Fruit fly (Drosophila melanogaster) whole organism, embryonic: ENCODE measurements around the gene synr.

Experiments
- Bgb ChIP-seq: fragments of 200-800 bp; sonication (Bioruptor generic); IDR thresholded peaks from 2 replicates; pipeline ENCODE4 v1.3.6; 2022; ENCODE audit warnings: missing biosample characterization, missing genetic modification characterization; ENCODE audit not compliant: partially characterized antibody
- CG10267 ChIP-seq: fragments of 200-800 bp; sonication (Bioruptor generic); optimal IDR thresholded peaks from 2 replicates; lab custom pipeline; 2018; ENCODE audit warnings: missing biosample characterization, mild to moderate bottlenecking, missing genetic modification characterization, moderate library complexity
- CG14050 ChIP-seq: fragments of 200-800 bp; sonication (Bioruptor generic); IDR thresholded peaks from 3 replicates; pipeline ENCODE4 v1.3.6; 2022; ENCODE audit warnings: missing biosample characterization, missing genetic modification characterization
- CG17385 ChIP-seq: fragments of 200-800 bp; sonication (Bioruptor generic); optimal IDR thresholded peaks from 3 replicates; lab custom pipeline; 2018; ENCODE audit warnings: missing biosample characterization, mild to moderate bottlenecking, missing genetic modification characterization
- CG2712 ChIP-seq: fragments of 200-800 bp; optimal IDR thresholded peaks from 3 replicates; lab custom pipeline; 2019; ENCODE audit warnings: missing biosample characterization, mild to moderate bottlenecking, missing genetic modification characterization, moderate library complexity
- CG30431 ChIP-seq: fragments of 200-800 bp; sonication (Bioruptor generic); optimal IDR thresholded peaks from 2 replicates; lab custom pipeline; 2017; ENCODE audit warnings: missing biosample characterization, missing genetic modification characterization
- CG4328 ChIP-seq: fragments of 200-800 bp; sonication (Bioruptor generic); optimal IDR thresholded peaks from 3 replicates; lab custom pipeline; 2017; ENCODE audit warnings: missing biosample characterization, missing genetic modification reagents, missing genetic modification characterization
- CG4707 ChIP-seq: fragments of 200-800 bp; sonication (Bioruptor generic); optimal IDR thresholded peaks from 2 replicates; lab custom pipeline; 2018; ENCODE audit warnings: missing biosample characterization, mild to moderate bottlenecking, missing genetic modification characterization, moderate library complexity
- CG4820 ChIP-seq: fragments of 200-800 bp; sonication (Bioruptor generic); optimal IDR thresholded peaks from 3 replicates; lab custom pipeline; 2016; ENCODE audit warnings: missing biosample characterization, missing genetic modification characterization
- CG5953 ChIP-seq: fragments of 200-800 bp; sonication (Bioruptor generic); IDR thresholded peaks from 2 replicates; pipeline ENCODE4 v1.3.6; 2022; ENCODE audit warnings: missing biosample characterization, missing genetic modification characterization
- CG6175 ChIP-seq: fragments of 200-800 bp; sonication (Bioruptor generic); IDR thresholded peaks from 3 replicates; pipeline ENCODE4 v1.3.6; 2022; ENCODE audit warnings: missing biosample characterization, missing genetic modification characterization
- CG6683 ChIP-seq: fragments of 200-800 bp; sonication (Bioruptor generic); optimal IDR thresholded peaks from 2 replicates; lab custom pipeline; 2017; ENCODE audit warnings: missing biosample characterization, mild to moderate bottlenecking, missing genetic modification characterization, missing genetic modification reagents
- CG7745 ChIP-seq: fragments of 200-800 bp; sonication (Bioruptor generic); optimal IDR thresholded peaks from 2 replicates; lab custom pipeline; 2018; ENCODE audit warnings: missing biosample characterization, mild to moderate bottlenecking, missing genetic modification characterization, moderate library complexity
- CG9797 ChIP-seq: fragments of 200-800 bp; sonication (Bioruptor generic); optimal IDR thresholded peaks from 3 replicates; lab custom pipeline; 2018; ENCODE audit warnings: missing biosample characterization, mild to moderate bottlenecking, missing genetic modification characterization
- CG9876 ChIP-seq: fragments of 200-800 bp; sonication (Bioruptor generic); optimal IDR thresholded peaks from 2 replicates; lab custom pipeline; 2016; ENCODE audit warnings: missing biosample characterization, missing genetic modification characterization
- CHES-1-like ChIP-seq: fragments of 200-800 bp; sonication (Bioruptor generic); optimal IDR thresholded peaks from 2 replicates; lab custom pipeline; 2016; ENCODE audit warnings: missing biosample characterization, missing genetic modification characterization
- D19B ChIP-seq: fragments of 200-800 bp; sonication (Bioruptor generic); optimal IDR thresholded peaks from 2 replicates; lab custom pipeline; 2017; ENCODE audit warnings: missing biosample characterization, mild to moderate bottlenecking, missing genetic modification characterization
- Drgx ChIP-seq: fragments of 200-800 bp; sonication (Bioruptor generic); IDR thresholded peaks from 2 replicates; pipeline ENCODE4 v1.3.6; 2022; ENCODE audit warnings: missing biosample characterization, missing genetic modification characterization
- GATAe ChIP-seq: fragments of 200-800 bp; sonication (Bioruptor generic); conservative IDR thresholded peaks from 2 replicates; pipeline ENCODE4 v1.3.6; 2022; ENCODE audit warnings: missing biosample characterization, missing genetic modification characterization
- H2.0 ChIP-seq: fragments of 200-800 bp; sonication (Bioruptor generic); IDR thresholded peaks from 2 replicates; pipeline ENCODE4 v1.3.6; 2022; ENCODE audit warnings: missing biosample characterization, missing genetic modification characterization
- Hey ChIP-seq: fragments of 200-800 bp; sonication (Bioruptor generic); optimal IDR thresholded peaks from 3 replicates; lab custom pipeline; 2018; ENCODE audit warnings: missing biosample characterization, mild to moderate bottlenecking, missing genetic modification characterization
- Nf-YA ChIP-seq: fragments of 200-800 bp; sonication (Bioruptor generic); IDR thresholded peaks from 2 replicates; pipeline ENCODE4 v1.3.6; 2022; ENCODE audit warnings: missing biosample characterization, missing genetic modification characterization
- Six4 ChIP-seq: fragments of 200-800 bp; sonication (Bioruptor generic); optimal IDR thresholded peaks from 2 replicates; lab custom pipeline; 2016; ENCODE audit warnings: missing biosample characterization, missing genetic modification characterization
- YL-1 ChIP-seq: fragments of 200-800 bp; sonication (Bioruptor generic); optimal IDR thresholded peaks from 3 replicates; lab custom pipeline; 2017; ENCODE audit warnings: missing biosample characterization, mild to moderate bottlenecking, missing genetic modification characterization
- amos ChIP-seq: fragments of 200-800 bp; sonication (Bioruptor generic); IDR thresholded peaks from 2 replicates; pipeline ENCODE4 v1.3.6; 2022; ENCODE audit warnings: missing biosample characterization, missing genetic modification characterization; ENCODE audit not compliant: partially characterized antibody
- az2 ChIP-seq: fragments of 200-800 bp; sonication (Bioruptor generic); optimal IDR thresholded peaks from 3 replicates; lab custom pipeline; 2016; ENCODE audit warnings: missing biosample characterization, missing genetic modification characterization
- cato ChIP-seq: fragments of 200-800 bp; sonication (Bioruptor generic); optimal IDR thresholded peaks from 2 replicates; lab custom pipeline; 2016; ENCODE audit warnings: missing biosample characterization, missing genetic modification characterization, borderline replicate concordance
- ci ChIP-seq: fragments of 200-800 bp; sonication (Bioruptor generic); IDR thresholded peaks from 3 replicates; pipeline ENCODE4 v1.3.6; 2022; ENCODE audit warnings: missing biosample characterization, missing genetic modification characterization
- cwo ChIP-seq: fragments of 200-800 bp; sonication (Bioruptor generic); optimal IDR thresholded peaks from 3 replicates; lab custom pipeline; 2017; ENCODE audit warnings: missing biosample characterization, missing genetic modification characterization, mild to moderate bottlenecking, moderate library complexity, missing genetic modification reagents
- esg ChIP-seq: fragments of 200-800 bp; sonication (Bioruptor generic); conservative IDR thresholded peaks from 2 replicates; pipeline ENCODE4 v1.3.6; 2022; ENCODE audit warnings: missing biosample characterization, missing genetic modification characterization
- exex ChIP-seq: fragments of 200-800 bp; sonication (Bioruptor generic); optimal IDR thresholded peaks from 4 replicates; lab custom pipeline; 2018; ENCODE audit warnings: missing biosample characterization, mild to moderate bottlenecking, missing genetic modification characterization, moderate library complexity
- grn ChIP-seq: fragments of 200-800 bp; sonication (Bioruptor generic); optimal IDR thresholded peaks from 3 replicates; lab custom pipeline; 2017; ENCODE audit warnings: missing biosample characterization, missing genetic modification characterization
- gsb-n ChIP-seq: fragments of 200-800 bp; sonication (Bioruptor generic); optimal IDR thresholded peaks from 3 replicates; lab custom pipeline; 2018; ENCODE audit warnings: missing biosample characterization, mild to moderate bottlenecking, missing genetic modification characterization
- mirr ChIP-seq: fragments of 200-800 bp; sonication (Bioruptor generic); optimal IDR thresholded peaks from 3 replicates; lab custom pipeline; 2018; ENCODE audit warnings: missing biosample characterization, mild to moderate bottlenecking, missing genetic modification characterization
- psq ChIP-seq: fragments of 200-800 bp; sonication (Bioruptor generic); optimal IDR thresholded peaks from 2 replicates; lab custom pipeline; 2017; ENCODE audit warnings: missing biosample characterization, missing genetic modification characterization
- scrt ChIP-seq: fragments of 200-800 bp; sonication (Bioruptor generic); optimal IDR thresholded peaks from 2 replicates; lab custom pipeline; 2018; ENCODE audit warnings: missing biosample characterization, mild to moderate bottlenecking, missing genetic modification characterization, moderate library complexity
- sens-2 ChIP-seq: fragments of 200-800 bp; sonication (Bioruptor generic); IDR thresholded peaks from 2 replicates; pipeline ENCODE4 v1.3.6; 2022; ENCODE audit warnings: missing biosample characterization, missing genetic modification characterization
- stwl ChIP-seq: fragments of 200-800 bp; sonication (Bioruptor generic); optimal IDR thresholded peaks from 3 replicates; lab custom pipeline; 2018; ENCODE audit warnings: missing biosample characterization, mild to moderate bottlenecking, missing genetic modification characterization, moderate library complexity
- sug ChIP-seq: fragments of 200-800 bp; optimal IDR thresholded peaks from 2 replicates; lab custom pipeline; 2019; ENCODE audit warnings: missing biosample characterization, mild to moderate bottlenecking, missing genetic modification characterization, moderate library complexity
- tup ChIP-seq: fragments of 200-800 bp; sonication (Bioruptor generic); optimal IDR thresholded peaks from 2 replicates; lab custom pipeline; 2016; ENCODE audit warnings: missing biosample characterization, mild to moderate bottlenecking, missing genetic modification characterization, moderate library complexity
- vnd ChIP-seq: fragments of 200-800 bp; sonication (Bioruptor generic); IDR thresholded peaks from 3 replicates; pipeline ENCODE4 v1.3.6; 2022; ENCODE audit warnings: missing biosample characterization, missing genetic modification characterization; ENCODE audit not compliant: partially characterized antibody
- zen2 ChIP-seq: fragments of 200-800 bp; sonication (Bioruptor generic); IDR thresholded peaks from 3 replicates; pipeline ENCODE4 v1.3.6; 2022; ENCODE audit warnings: missing biosample characterization, missing genetic modification characterization; ENCODE audit not compliant: partially characterized antibody

synr gene

dm6 chr2L:4949453-4950045 is 7.0 kb downstream of the synr start, which contains the start of gene jet (continued):
- no peak for TF ChIP-seq zen2 (GFP tag; lab: Robert Waterston, UW)
- TF ChIP-seq CG7745 (tag; lab: Kevin White, UChicago): no peak
- TF ChIP-seq ci (GFP tag; lab: Robert Waterston, UW): no peak
- no peak for TF ChIP-seq CG4707 (GFP tag; lab: Kevin White, UChicago)
- TF ChIP-seq Six4 (GFP tag; lab: Kevin White, UChicago): no peak
- peak; percentile 49 for TF ChIP-seq stwl (tag; lab: Kevin White, UChicago)
- no peak for TF ChIP-seq CG10267 (tag; lab: Kevin White, UChicago)
- TF ChIP-seq cato: no peak

- TF ChIP-seq CG5953 (GFP tag; lab: Robert Waterston, UW): no peak
- peak; percentile 84 for TF ChIP-seq sug (tag; lab: Kevin White, UChicago)
- no peak for TF ChIP-seq stwl (tag; lab: Kevin White, UChicago)
- TF ChIP-seq, all 482 proteins: peak for 1
These were observed 8.1 kb downstream of the synr start, which contains the start of gene Jon25Biii for dm6 chr2L:4950667-4951066. Gene Jon25Biii, minus strand, starts transcription at chr2L:4950767.

dm6 chr2L:4953086-4953570 is 10.6 kb downstream of the synr start, which contains the start of gene Jon25Bii:
Gene Jon25Bii, minus strand, starts transcription at chr2L:4953136.
- TF ChIP-seq psq (GFP tag; lab: Kevin White, UChicago) (no peak), mirr (GFP tag; lab: Kevin White, UChicago) (peak; percentile 80), D19B (peak; percentile 41), CG4820 (GFP tag; lab: Kevin White, UChicago) (no peak), sug (tag; lab: Kevin White, UChicago) (peak; percentile 70), vnd (GFP tag; lab: Robert Waterston, UW) (peak; percentile 36; the same call in 1 of the 3 replicates), exex (tag; lab: Kevin White, UChicago) (peak; percentile 92), CG6683 (GFP tag; lab: Kevin White, UChicago) (no peak), cwo (GFP tag; lab: Kevin White, UChicago) (peak; percentile 9), Hey (tag; lab: Kevin White, UChicago) (peak; percentile 77), grn (GFP tag; lab: Kevin White, UChicago) (peak; percentile 84), sens-2 (GFP tag; lab: Robert Waterston, UW) (no peak), GATAe (peak; percentile 37; the same call in 1 of the 2 replicates), CG6175 (GFP tag; lab: Robert Waterston, UW) (peak; percentile 8; the same call in 1 of the 3 replicates)

- TF ChIP-seq H2.0 (GFP tag; lab: Robert Waterston, UW) (no peak), CG14050 (GFP tag; lab: Robert Waterston, UW) (no peak), CG2712 (tag; lab: Kevin White, UChicago) (no peak), scrt (GFP tag; lab: Kevin White, UChicago) (peak; percentile 75), Drgx (GFP tag; lab: Robert Waterston, UW) (no peak), exex (tag; lab: Kevin White, UChicago) (peak; percentile 71), CG9797 (peak; percentile 43), YL-1 (GFP tag; lab: Kevin White, UChicago) (peak; percentile 4), esg (GFP tag; lab: Robert Waterston, UW) (no peak), CG4328 (GFP tag; lab: Kevin White, UChicago) (no peak), CG17385 (GFP tag; lab: Kevin White, UChicago) (no peak), Nf-YA (GFP tag; lab: Robert Waterston, UW) (no peak), CG30431 (GFP tag; lab: Kevin White, UChicago) (no peak), CG9876 (GFP tag; lab: Kevin White, UChicago) (no peak), amos (GFP tag; lab: Robert Waterston, UW) (peak; percentile 50; the same call in 1 of the 2 replicates), az2 (GFP tag; lab: Kevin White, UChicago) (no peak), gsb-n (no peak), CHES-1-like (GFP tag; lab: Kevin White, UChicago) (no peak), Bgb (peak; percentile 29; the same call in 1 of the 2 replicates), tup (GFP tag; lab: Kevin White, UChicago) (no peak)
These were observed 12.7 kb downstream of the synr start, which contains the start of the genes Jon25Bi and Marcal1 for dm6 chr2L:4955094-4955823. Gene Jon25Bi, minus strand, starts transcription at chr2L:4955144. Gene Marcal1, plus strand, starts transcription at chr2L:4955509.
